Fruit fly (Drosophila melanogaster) S2 (cell line): ENCODE results near the gene Lcp65Ac.

ENCODE experiments used
- CG8478 ChIP-seq: fragments of >200 bp; optimal IDR thresholded peaks from 2 replicates; lab custom pipeline; 2018
- CTCF ChIP-seq, 2 experiments: fragments of >200 bp; optimal IDR thresholded peaks; 2 replicates each; lab custom pipeline; 2018

DNA sequence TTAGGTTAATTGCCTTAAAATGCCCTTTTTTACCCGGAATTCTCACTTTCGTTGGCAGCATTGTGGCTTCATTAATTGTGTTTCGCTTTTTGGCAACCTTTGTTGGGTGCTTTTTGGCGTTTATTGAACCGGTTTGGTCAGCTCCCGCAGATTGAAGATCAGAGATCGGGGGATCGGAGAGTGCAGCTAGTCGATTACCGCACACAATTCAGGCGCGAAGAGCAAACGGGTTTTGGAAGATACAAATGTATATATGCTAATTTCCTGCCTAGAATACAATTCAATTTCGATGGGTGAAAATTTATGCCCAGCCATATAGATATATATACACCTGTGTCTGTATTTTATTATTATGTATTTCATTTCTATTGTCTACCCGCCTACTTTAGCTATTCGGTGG is 3.1 kb upstream of the Lcp65Ac start:
- TF ChIP-seq CG8478 (lab: Kevin White, UChicago) (no peak), CTCF (optimal IDR thresholded peaks at IDR 0.05; lab: Kevin White, UChicago) (no peak)
